Fruit fly (Drosophila melanogaster) whole organism, prepupa: ENCODE results near the gene CG13053.

ENCODE experiments used
- CG10669 ChIP-seq: fragments of 200-800 bp; sonication (Bioruptor generic); optimal IDR thresholded peaks from 3 replicates; lab custom pipeline; 2018; ENCODE audit warnings: missing biosample characterization, mild to moderate bottlenecking, missing genetic modification characterization, moderate library complexity
- CG11762 ChIP-seq: fragments of 200-800 bp; sonication (Bioruptor generic); optimal IDR thresholded peaks from 3 replicates; lab custom pipeline; 2016; ENCODE audit warnings: missing biosample characterization, missing genetic modification characterization; ENCODE audit not compliant: insufficient read depth
- CG11902 ChIP-seq: fragments of 200-800 bp; sonication (Bioruptor generic); optimal IDR thresholded peaks from 3 replicates; lab custom pipeline; 2016; ENCODE audit warnings: missing biosample characterization, missing genetic modification characterization
- CG1621 ChIP-seq: fragments of 200-800 bp; sonication (Bioruptor generic); optimal IDR thresholded peaks from 3 replicates; lab custom pipeline; 2018; ENCODE audit warnings: missing biosample characterization, mild to moderate bottlenecking, missing genetic modification characterization
- CG16779 ChIP-seq: fragments of 200-800 bp; sonication (Bioruptor generic); optimal IDR thresholded peaks from 3 replicates; lab custom pipeline; 2017; ENCODE audit warnings: missing biosample characterization, mild to moderate bottlenecking, missing genetic modification characterization
- CG3032 ChIP-seq: fragments of 200-800 bp; optimal IDR thresholded peaks from 2 replicates; lab custom pipeline; 2019; ENCODE audit warnings: missing biosample characterization, mild to moderate bottlenecking, missing genetic modification characterization, moderate library complexity
- CG32006 ChIP-seq: fragments of 200-800 bp; sonication (Bioruptor generic); optimal IDR thresholded peaks from 3 replicates; lab custom pipeline; 2017; ENCODE audit warnings: missing biosample characterization, mild to moderate bottlenecking, missing genetic modification characterization
- CG34406 ChIP-seq: fragments of 200-800 bp; sonication (Bioruptor generic); optimal IDR thresholded peaks from 3 replicates; lab custom pipeline; 2016; ENCODE audit warnings: missing biosample characterization, missing genetic modification characterization
- CG3919 ChIP-seq: fragments of 200-800 bp; sonication (Bioruptor generic); optimal IDR thresholded peaks from 3 replicates; lab custom pipeline; 2016; ENCODE audit warnings: missing biosample characterization, missing genetic modification characterization
- CG4318 ChIP-seq: fragments of 200-800 bp; sonication (Bioruptor generic); optimal IDR thresholded peaks from 3 replicates; lab custom pipeline; 2017; ENCODE audit warnings: missing biosample characterization, mild to moderate bottlenecking, missing genetic modification characterization
- CG6163 ChIP-seq: fragments of 200-800 bp; sonication (Bioruptor generic); IDR thresholded peaks from 3 replicates; pipeline ENCODE4 v1.3.6; 2022; ENCODE audit warnings: missing biosample characterization, missing genetic modification characterization
- CG6276 ChIP-seq: fragments of 200-800 bp; sonication (Bioruptor generic); optimal IDR thresholded peaks from 2 replicates; lab custom pipeline; 2017; ENCODE audit warnings: missing biosample characterization, mild to moderate bottlenecking, missing genetic modification characterization
- CG6792 ChIP-seq: fragments of 200-800 bp; sonication (Bioruptor generic); optimal IDR thresholded peaks from 3 replicates; lab custom pipeline; 2016; ENCODE audit warnings: missing biosample characterization, missing genetic modification characterization
- CG6808 ChIP-seq: fragments of 200-800 bp; sonication (Bioruptor generic); optimal IDR thresholded peaks from 3 replicates; lab custom pipeline; 2017; ENCODE audit warnings: missing biosample characterization, missing genetic modification characterization, mild to moderate bottlenecking, moderate library complexity, missing genetic modification reagents
- CG6854 ChIP-seq: fragments of 200-800 bp; sonication (Bioruptor generic); optimal IDR thresholded peaks from 2 replicates; lab custom pipeline; 2017; ENCODE audit warnings: missing biosample characterization, mild to moderate bottlenecking, missing genetic modification characterization
- CG7368 ChIP-seq: fragments of 200-800 bp; sonication (Bioruptor generic); optimal IDR thresholded peaks from 3 replicates; lab custom pipeline; 2016; ENCODE audit warnings: missing biosample characterization, missing genetic modification characterization
- CG8119 ChIP-seq: fragments of 200-800 bp; sonication (Bioruptor generic); IDR thresholded peaks from 3 replicates; pipeline ENCODE4 v1.3.6; 2022; ENCODE audit warnings: missing biosample characterization, missing genetic modification characterization
- CG8319 ChIP-seq: fragments of 200-800 bp; sonication (Bioruptor generic); optimal IDR thresholded peaks from 3 replicates; lab custom pipeline; 2016; ENCODE audit warnings: missing biosample characterization, missing genetic modification characterization
- CG8632 ChIP-seq: fragments of 200-800 bp; sonication (Bioruptor generic); optimal IDR thresholded peaks from 3 replicates; lab custom pipeline; 2016; ENCODE audit warnings: missing biosample characterization, missing genetic modification characterization
- CG9139 ChIP-seq: fragments of 200-800 bp; sonication (Bioruptor generic); optimal IDR thresholded peaks from 3 replicates; lab custom pipeline; 2017; ENCODE audit warnings: missing biosample characterization, mild to moderate bottlenecking, missing genetic modification characterization
- Eip75B ChIP-seq: fragments of 200-800 bp; sonication (Bioruptor generic); optimal IDR thresholded peaks from 3 replicates; lab custom pipeline; 2016; ENCODE audit warnings: missing biosample characterization, missing genetic modification characterization
- Eip78C ChIP-seq: fragments of 200-800 bp; sonication (Bioruptor generic); peaks from one replicate; lab custom pipeline; 2016; ENCODE audit warnings: missing biosample characterization, missing genetic modification characterization
- Ets96B ChIP-seq: fragments of 200-800 bp; optimal IDR thresholded peaks from 2 replicates; lab custom pipeline; 2019; ENCODE audit warnings: missing biosample characterization, mild to moderate bottlenecking, missing genetic modification characterization, moderate library complexity
- Hr38 ChIP-seq: sonication (Bioruptor generic); optimal IDR thresholded peaks from 2 replicates; lab custom pipeline; 2016; ENCODE audit warnings: missing biosample characterization, missing genetic modification characterization
- Hr39 ChIP-seq: fragments of 200-800 bp; sonication (Bioruptor generic); optimal IDR thresholded peaks from 2 replicates; lab custom pipeline; 2016; ENCODE audit warnings: missing biosample characterization, missing genetic modification characterization
- Hr4 ChIP-seq: fragments of 200-800 bp; sonication (Bioruptor generic); optimal IDR thresholded peaks from 3 replicates; lab custom pipeline; 2016; ENCODE audit warnings: missing biosample characterization, missing genetic modification characterization
- Lpt ChIP-seq: fragments of 200-800 bp; sonication (Bioruptor generic); optimal IDR thresholded peaks from 3 replicates; lab custom pipeline; 2016; ENCODE audit warnings: missing biosample characterization, missing genetic modification characterization
- Smox ChIP-seq: fragments of 200-800 bp; sonication (Bioruptor generic); optimal IDR thresholded peaks from 3 replicates; lab custom pipeline; 2016; ENCODE audit warnings: missing biosample characterization, missing genetic modification characterization
- Sox15 ChIP-seq: fragments of 200-800 bp; sonication (Bioruptor generic); optimal IDR thresholded peaks from 3 replicates; lab custom pipeline; 2016; ENCODE audit warnings: missing biosample characterization, missing genetic modification characterization
- acj6 ChIP-seq: fragments of 200-800 bp; sonication (Bioruptor generic); optimal IDR thresholded peaks from 3 replicates; lab custom pipeline; 2016; ENCODE audit warnings: missing biosample characterization, missing genetic modification characterization
- cyc ChIP-seq: fragments of 200-800 bp; sonication (Bioruptor generic); optimal IDR thresholded peaks from 3 replicates; lab custom pipeline; 2016; ENCODE audit warnings: missing biosample characterization, missing genetic modification characterization
- dac ChIP-seq: fragments of 200-800 bp; sonication (Bioruptor generic); optimal IDR thresholded peaks from 2 replicates; lab custom pipeline; 2017; ENCODE audit warnings: missing biosample characterization, mild to moderate bottlenecking, missing genetic modification characterization
- dsx ChIP-seq: fragments of 200-800 bp; optimal IDR thresholded peaks from 3 replicates; lab custom pipeline; 2019; ENCODE audit warnings: missing biosample characterization, mild to moderate bottlenecking, missing genetic modification characterization, moderate library complexity; ENCODE audit not compliant: poor library complexity, severe bottlenecking
- esn ChIP-seq: fragments of 200-800 bp; sonication (Bioruptor generic); optimal IDR thresholded peaks from 2 replicates; lab custom pipeline; 2016; ENCODE audit warnings: missing biosample characterization, mild to moderate bottlenecking, missing genetic modification characterization, moderate library complexity
- fd59A ChIP-seq: fragments of 200-800 bp; sonication (Bioruptor generic); optimal IDR thresholded peaks from 2 replicates; lab custom pipeline; 2017; ENCODE audit warnings: missing biosample characterization, mild to moderate bottlenecking, missing genetic modification characterization, missing genetic modification reagents
- fkh ChIP-seq: fragments of 200-800 bp; sonication (Bioruptor generic); optimal IDR thresholded peaks from 3 replicates; lab custom pipeline; 2017; ENCODE audit warnings: missing biosample characterization, mild to moderate bottlenecking, missing genetic modification characterization, moderate library complexity
- lz ChIP-seq: fragments of 200-800 bp; sonication (Bioruptor generic); optimal IDR thresholded peaks from 3 replicates; lab custom pipeline; 2016; ENCODE audit warnings: missing biosample characterization, missing genetic modification characterization
- net ChIP-seq: fragments of 200-800 bp; sonication (Bioruptor generic); optimal IDR thresholded peaks from 3 replicates; lab custom pipeline; 2016; ENCODE audit warnings: missing biosample characterization, missing genetic modification characterization
- pdm3 ChIP-seq: fragments of 200-800 bp; sonication (Bioruptor generic); optimal IDR thresholded peaks from 3 replicates; lab custom pipeline; 2016; ENCODE audit warnings: missing biosample characterization, missing genetic modification characterization
- salr ChIP-seq, 2 experiments: fragments of 200-800 bp; sonication (Bioruptor generic); optimal IDR thresholded peaks; 3 replicates each; lab custom pipeline; 2016 to 2018; ENCODE audit warnings: missing biosample characterization in 2 of 2, missing genetic modification characterization in 2 of 2, mild to moderate bottlenecking in 1 of 2
- svp ChIP-seq: fragments of 200-800 bp; sonication (Bioruptor generic); peaks from one replicate; lab custom pipeline; 2016; ENCODE audit warnings: missing biosample characterization, missing genetic modification characterization
- vri ChIP-seq: fragments of 200-800 bp; sonication (Bioruptor generic); optimal IDR thresholded peaks from 3 replicates; lab custom pipeline; 2016; ENCODE audit warnings: missing biosample characterization, mild to moderate bottlenecking, missing genetic modification characterization

CG13053 gene

dm6 chr3L:16228659-16229205, 30.8 kb downstream of the CG13053 start, which contains the start of gene Tmx3 (continued):
- TF ChIP-seq lz (peak; percentile 79), CG7368 (GFP tag; lab: Kevin White, UChicago) (peak; percentile 39), CG6808 (GFP tag; lab: Kevin White, UChicago) (peak; percentile 53), CG32006 (GFP tag; lab: Kevin White, UChicago) (peak; percentile 86), CG3032 (peak; percentile 89), CG8632 (peak; percentile 80), Hr39 (GFP tag; lab: Kevin White, UChicago) (peak; percentile 69), fkh (GFP tag; lab: Kevin White, UChicago) (peak; percentile 98), CG16779 (tag; lab: Kevin White, UChicago) (no peak), Eip75B (GFP tag; lab: Kevin White, UChicago) (peak; percentile 67), CG3919 (GFP tag; lab: Kevin White, UChicago) (peak; percentile 55), CG11902 (GFP tag; lab: Kevin White, UChicago) (peak; percentile 64), esn (GFP tag; lab: Kevin White, UChicago) (peak; percentile 83)

dm6 chr3L:16225175-16225574, 34.3 kb downstream of the CG13053 start:
- no peak for TF ChIP-seq CG9139 (GFP tag; lab: Kevin White, UChicago)
- TF ChIP-seq svp = peak; percentile 64
- peak; percentile 60 for TF ChIP-seq Eip78C

dm6 chr3L:16221800-16222199, 37.7 kb downstream of the CG13053 start:
- TF ChIP-seq Eip78C (peak; percentile 11), svp (peak; percentile 69), Eip75B (GFP tag; lab: Kevin White, UChicago) (no peak), acj6 (GFP tag; lab: Kevin White, UChicago) (no peak), CG6276 (GFP tag; lab: Kevin White, UChicago) (no peak)

dm6 chr3L:16221278-16221677, 38.2 kb downstream of the CG13053 start:
- TF ChIP-seq CG6276 (GFP tag; lab: Kevin White, UChicago) = peak; percentile 6
- TF ChIP-seq Eip78C = peak; percentile 63
- TF ChIP-seq Lpt (GFP tag; lab: Kevin White, UChicago) = peak; percentile 1
- TF ChIP-seq Hr4 = peak; percentile 8
- no peak for TF ChIP-seq esn (GFP tag; lab: Kevin White, UChicago)
- peak; percentile 32 for TF ChIP-seq CG4318
- peak; percentile 7 for TF ChIP-seq CG3919 (GFP tag; lab: Kevin White, UChicago)
- peak in 1 of 2 experiments; percentile 7 for TF ChIP-seq salr (GFP tag; optimal IDR thresholded peaks at IDR 0.05; lab: Kevin White, UChicago)
- TF ChIP-seq CG8119 (GFP tag; lab: Robert Waterston, UW) = 0 out of 3 replicates have a peak, but pooled peaks have one; percentile 30
- TF ChIP-seq CG32006 (GFP tag; lab: Kevin White, UChicago) = peak; percentile 47
- TF ChIP-seq cyc (GFP tag; lab: Kevin White, UChicago) = no peak
- no peak for TF ChIP-seq CG6163 (GFP tag; lab: Robert Waterston, UW)
- no peak for TF ChIP-seq CG6792 (GFP tag; lab: Kevin White, UChicago)
- no peak for TF ChIP-seq CG11762

- TF ChIP-seq CG10669 (GFP tag; lab: Kevin White, UChicago) = peak; percentile 38
- TF ChIP-seq fd59A (GFP tag; lab: Kevin White, UChicago) = peak; percentile 34
- peak; percentile 40 for TF ChIP-seq Ets96B
- TF ChIP-seq Hr4 = peak; percentile 84
- no peak for TF ChIP-seq CG9139 (GFP tag; lab: Kevin White, UChicago)
- no peak for TF ChIP-seq CG6854 (GFP tag; lab: Kevin White, UChicago)
- peak; percentile 43 for TF ChIP-seq CG11762
- peak; percentile 16 for TF ChIP-seq CG1621 (tag; lab: Kevin White, UChicago)
- TF ChIP-seq Hr38 (GFP tag; lab: Kevin White, UChicago) = no peak
- peak; percentile 5 for TF ChIP-seq CG34406 (GFP tag; lab: Kevin White, UChicago)
- TF ChIP-seq Smox (GFP tag; lab: Kevin White, UChicago) = no peak
- peak; percentile 23 for TF ChIP-seq CG8319
- TF ChIP-seq CG3032 = peak; percentile 9
- TF ChIP-seq net (GFP tag; lab: Kevin White, UChicago) = peak; percentile 41
- TF ChIP-seq acj6 (GFP tag; lab: Kevin White, UChicago) = peak; percentile 55
- peak; percentile 48 for TF ChIP-seq pdm3
- no peak for TF ChIP-seq Sox15 (GFP tag; lab: Kevin White, UChicago)
- TF ChIP-seq lz = peak; percentile 11
- TF ChIP-seq dsx = peak; percentile 31
- peak; percentile 78 for TF ChIP-seq Lpt (GFP tag; lab: Kevin White, UChicago)
- no peak for TF ChIP-seq vri (GFP tag; lab: Kevin White, UChicago)
- peak; percentile 40 for TF ChIP-seq dac (GFP tag; lab: Kevin White, UChicago)
- TF ChIP-seq CG6276 (GFP tag; lab: Kevin White, UChicago) = peak; percentile 20
- TF ChIP-seq Eip75B (GFP tag; lab: Kevin White, UChicago) = peak; percentile 74
These were observed 41.6 kb downstream of the CG13053 start for dm6 chr3L:16217935-16218334.
